Worm (Caenorhabditis elegans): ENCODE data around the gene EEED8.13.

DNA sequence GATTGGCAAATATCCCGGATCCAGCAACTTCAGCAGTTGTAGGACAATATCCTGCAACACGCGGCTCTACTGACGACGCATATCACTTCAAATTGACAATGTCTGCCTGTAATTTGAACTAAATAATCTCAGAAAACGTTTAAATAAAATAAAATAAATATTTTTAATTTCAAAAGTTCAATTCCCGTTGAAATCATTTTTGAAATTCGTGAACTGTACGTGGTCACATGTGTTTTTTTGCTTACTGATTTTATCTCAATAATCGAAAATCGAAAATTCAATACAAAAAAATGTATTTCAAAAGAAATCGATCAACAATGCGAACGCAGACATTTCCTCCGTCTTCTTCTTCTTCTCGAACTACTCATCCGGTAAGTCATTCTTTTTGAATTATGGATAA lies 25.2 kb upstream of the EEED8.13 start, which contains the start of gene F07F6.1:
- no peak for TF ChIP-seq ceh-18 (tag; optimal IDR thresholded peaks at IDR 0.05)
- TF ChIP-seq lin-11 (tag; optimal IDR thresholded peaks at IDR 0.05), result no peak
- no peak for TF ChIP-seq dve-1 (tag; optimal IDR thresholded peaks at IDR 0.05)
- TF ChIP-seq sox-4 (tag; optimal IDR thresholded peaks at IDR 0.05), result no peak
- no peak for TF ChIP-seq gmeb-2 (tag; optimal IDR thresholded peaks at IDR 0.05)
- TF ChIP-seq ets-4 (tag; optimal IDR thresholded peaks at IDR 0.05), result no peak
- no peak for TF ChIP-seq lim-6 (tag; optimal IDR thresholded peaks at IDR 0.05)
- no peak for TF ChIP-seq ceh-9 (tag; optimal IDR thresholded peaks at IDR 0.05)
- TF ChIP-seq pqm-1 (tag; optimal IDR thresholded peaks at IDR 0.05), result no peak
- no peak for TF ChIP-seq rnt-1 (tag; optimal IDR thresholded peaks at IDR 0.05)
- TF ChIP-seq ttx-3 (tag; optimal IDR thresholded peaks at IDR 0.05), result no peak
- TF ChIP-seq pha-4 (tag; optimal IDR thresholded peaks at IDR 0.05), result no peak

Data from whole organism, late embryonic.